Worm (Caenorhabditis elegans) whole organism, L1 larva: ENCODE results near the gene B0228.8.

Experiments
- dpl-1 ChIP-seq, 3 experiments: fragments of 150-350 bp in 2 of 3; sonication (generic microtip) in 1 of 3; optimal IDR thresholded peaks; 2 replicates each; lab custom pipeline; 2014 to 2017; ENCODE audit warnings: missing biosample characterization in 3 of 3, missing genetic modification characterization in 3 of 3, missing genetic modification reagents in 3 of 3
- elt-2 ChIP-seq: sonication (generic microtip); optimal IDR thresholded peaks from 2 replicates; lab custom pipeline; 2016; ENCODE audit warnings: missing genetic modification characterization, mild to moderate bottlenecking, inconsistent platforms, missing compliant biosample characterization, missing genetic modification reagents
- fkh-10 ChIP-seq: sonication (generic microtip); optimal IDR thresholded peaks from 2 replicates; lab custom pipeline; 2017; ENCODE audit warnings: missing biosample characterization, missing genetic modification reagents, missing genetic modification characterization
- mdl-1 ChIP-seq, 2 experiments: fragments of 150-350 bp; optimal IDR thresholded peaks; 2 replicates each; lab custom pipeline; 2014 to 2017; ENCODE audit warnings: missing biosample characterization in 2 of 2, missing genetic modification characterization in 2 of 2, inconsistent platforms in 1 of 2

DNA sequence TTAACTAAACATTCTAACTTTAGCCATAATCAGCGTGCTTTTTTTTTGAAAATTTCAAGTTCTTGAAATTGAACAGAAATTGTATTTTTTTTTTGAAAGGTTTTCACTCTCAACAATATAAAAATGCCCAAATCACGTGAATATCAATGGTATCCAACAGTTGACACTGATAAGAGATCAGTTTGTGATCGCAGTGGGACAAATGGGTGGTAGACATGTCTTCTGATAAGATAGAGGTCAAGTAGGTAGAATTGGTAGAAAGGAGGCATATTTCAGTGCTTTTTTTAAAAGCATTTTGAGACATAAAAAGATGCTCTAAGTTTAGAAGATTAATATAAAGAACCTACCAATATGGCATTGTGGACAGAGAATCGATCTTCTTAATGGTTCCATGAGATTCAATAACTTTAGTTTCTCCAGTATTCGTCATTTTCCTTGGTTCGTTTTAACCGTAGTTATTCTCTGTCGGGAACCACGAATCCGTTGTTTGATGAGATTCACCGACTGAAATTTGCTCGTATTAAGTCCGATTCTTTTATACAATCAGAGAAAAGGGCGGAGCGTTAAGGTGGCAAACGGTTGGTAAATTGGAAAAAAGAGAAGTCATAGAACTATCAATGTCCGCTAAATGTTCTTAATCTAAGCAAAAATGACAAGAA is 16.1 kb upstream of the B0228.8 start, which contains the start of gene mthf-1:
- TF ChIP-seq dpl-1 (GFP tag; optimal IDR thresholded peaks at IDR 0.05; lab: Kevin White, UChicago) = peak in 1 of 3 experiments; percentile 17
- no peak for TF ChIP-seq fkh-10 (GFP tag; lab: Kevin White, UChicago)
- peak; percentile 86 for TF ChIP-seq elt-2 (tag; lab: Kevin White, UChicago)
- TF ChIP-seq mdl-1 (tag; optimal IDR thresholded peaks at IDR 0.05; lab: Kevin White, UChicago) = no peak
